Worm (Caenorhabditis elegans) whole organism, L4/young adult: ENCODE results near the gene pgm-1.

ENCODE experiments used
- W03F9.2 ChIP-seq: fragments of 150-350 bp; optimal IDR thresholded peaks from 2 replicates; lab custom pipeline; 2014; ENCODE audit warnings: missing biosample characterization, missing genetic modification characterization
- dao-5 ChIP-seq: sonication (generic microtip); optimal IDR thresholded peaks from 2 replicates; lab custom pipeline; 2016; ENCODE audit warnings: missing genotype, missing genetic modification characterization, moderate library complexity, missing compliant biosample characterization
- him-1 ChIP-seq: sonication (generic microtip); optimal IDR thresholded peaks from 2 replicates; lab custom pipeline; 2016; ENCODE audit warnings: missing genotype, missing genetic modification reagents, missing genetic modification characterization, missing compliant biosample characterization

ce11 chrII:4867476-4867875 lies 21.8 kb upstream of the pgm-1 start, which contains the start of gene col-17:
- TF ChIP-seq him-1 (tag; lab: Kevin White, UChicago): no peak
- no peak for TF ChIP-seq dao-5 (tag; lab: Kevin White, UChicago)
- no peak for TF ChIP-seq W03F9.2 (tag; lab: Kevin White, UChicago)
